Worm (Caenorhabditis elegans) whole organism, L1 larva: Measurements from ENCODE around the gene snap-29.
A peak's percentile ranks its signal among the peaks of the same experiment; 100 is the strongest.

Experiments used
- C34B4.2 ChIP-seq: sonication (generic microtip); optimal IDR thresholded peaks from 2 replicates; lab custom pipeline; 2017; ENCODE audit warnings: mild to moderate bottlenecking, missing genetic modification characterization, missing compliant biosample characterization
- Y116A8C.19 ChIP-seq: sonication (generic microtip); optimal IDR thresholded peaks from 2 replicates; lab custom pipeline; 2016; ENCODE audit warnings: missing compliant biosample characterization, missing genetic modification characterization, borderline replicate concordance
- aly-2 ChIP-seq: fragments of 150-350 bp; optimal IDR thresholded peaks from 2 replicates; lab custom pipeline; 2014; ENCODE audit warnings: missing biosample characterization, missing genetic modification characterization
- ceh-63 ChIP-seq: fragments of 200-800 bp; sonication (Bioruptor generic); optimal IDR thresholded peaks from 2 replicates; lab custom pipeline; 2018; ENCODE audit warnings: mild to moderate bottlenecking, missing genetic modification characterization, missing compliant biosample characterization
- dpl-1 ChIP-seq, 3 experiments: fragments of 150-350 bp in 2 of 3; sonication (generic microtip) in 1 of 3; optimal IDR thresholded peaks; 2 replicates each; lab custom pipeline; 2014 to 2017; ENCODE audit warnings: missing biosample characterization in 3 of 3, missing genetic modification characterization in 3 of 3, missing genetic modification reagents in 3 of 3
- dsc-1 ChIP-seq: sonication (generic microtip); optimal IDR thresholded peaks from 2 replicates; lab custom pipeline; 2016; ENCODE audit warnings: mild to moderate bottlenecking, missing genetic modification characterization, missing compliant biosample characterization
- efl-1 ChIP-seq, 4 experiments: fragments of 150-350 bp; optimal IDR thresholded peaks in 3 of 4; peaks in 1 of 4; 1 replicate in 1 of 4; 2 replicates in 3 of 4; lab custom pipeline; 2014; ENCODE audit warnings: missing biosample characterization in 2 of 4, missing genetic modification characterization in 2 of 4, missing genetic modification reagents in 2 of 4
- efl-3 ChIP-seq: fragments of 200-800 bp; sonication (Bioruptor generic); optimal IDR thresholded peaks from 2 replicates; lab custom pipeline; 2018; ENCODE audit warnings: mild to moderate bottlenecking, missing genetic modification characterization, missing compliant biosample characterization
- egl-13 ChIP-seq: sonication (generic microtip); optimal IDR thresholded peaks from 2 replicates; lab custom pipeline; 2016; ENCODE audit warnings: missing genotype, missing genetic modification reagents, missing genetic modification characterization, missing compliant biosample characterization
- egl-27 ChIP-seq, 2 experiments: fragments of 150-350 bp in 1 of 2; sonication (generic microtip); optimal IDR thresholded peaks; 3 replicates each; lab custom pipeline; 2017 to 2018; ENCODE audit warnings: missing biosample characterization in 2 of 2, missing genetic modification characterization in 2 of 2, missing genetic modification reagents in 2 of 2
- ets-5 ChIP-seq: fragments of 200-800 bp; sonication (Bioruptor generic); IDR thresholded peaks from 2 replicates; pipeline ENCODE4 v1.3.6; 2022; ENCODE audit warnings: missing genetic modification characterization, missing compliant biosample characterization
- fkh-10 ChIP-seq: sonication (generic microtip); optimal IDR thresholded peaks from 2 replicates; lab custom pipeline; 2017; ENCODE audit warnings: missing biosample characterization, missing genetic modification reagents, missing genetic modification characterization
- fkh-4 ChIP-seq: sonication (generic microtip); optimal IDR thresholded peaks from 2 replicates; lab custom pipeline; 2016; ENCODE audit warnings: missing compliant biosample characterization, missing genetic modification characterization, borderline replicate concordance
- fos-1 ChIP-seq: fragments of 150-350 bp; optimal IDR thresholded peaks from 2 replicates; lab custom pipeline; 2014; ENCODE audit warnings: missing biosample characterization, missing genetic modification characterization
- grh-1 ChIP-seq: fragments of 200-800 bp; sonication (Bioruptor generic); IDR thresholded peaks from 2 replicates; pipeline ENCODE4 v1.3.6; 2022; ENCODE audit warnings: missing genetic modification reagents, missing genetic modification characterization, missing compliant biosample characterization
- hpl-2 ChIP-seq: fragments of 150-350 bp; optimal IDR thresholded peaks from 2 replicates; lab custom pipeline; 2014; ENCODE audit warnings: missing biosample characterization, missing genetic modification reagents, missing genetic modification characterization
- irx-1 ChIP-seq: sonication (generic microtip); optimal IDR thresholded peaks from 2 replicates; lab custom pipeline; 2016; ENCODE audit warnings: missing genetic modification characterization, missing compliant biosample characterization
- isw-1 ChIP-seq: fragments of 200-800 bp; sonication (Bioruptor generic); IDR thresholded peaks from 2 replicates; pipeline ENCODE4 v1.3.6; 2022; ENCODE audit warnings: missing genetic modification characterization, missing compliant biosample characterization
- lin-15B ChIP-seq: fragments of 150-350 bp; sonication (generic microtip); optimal IDR thresholded peaks from 3 replicates; lab custom pipeline; 2014; ENCODE audit warnings: missing biosample characterization, missing genetic modification characterization
- lir-3 ChIP-seq: sonication (generic microtip); optimal IDR thresholded peaks from 2 replicates; lab custom pipeline; 2016; ENCODE audit warnings: mild to moderate bottlenecking, missing genetic modification characterization, moderate library complexity, missing compliant biosample characterization; ENCODE audit not compliant: poor library complexity
- mdl-1 ChIP-seq, 2 experiments: fragments of 150-350 bp; optimal IDR thresholded peaks; 2 replicates each; lab custom pipeline; 2014 to 2017; ENCODE audit warnings: missing biosample characterization in 2 of 2, missing genetic modification characterization in 2 of 2, inconsistent platforms in 1 of 2
- mef-2 ChIP-seq: fragments of 150-350 bp; optimal IDR thresholded peaks from 2 replicates; lab custom pipeline; 2014; ENCODE audit warnings: missing biosample characterization, missing genetic modification characterization
- nhr-237 ChIP-seq: fragments of 150-350 bp; optimal IDR thresholded peaks from 2 replicates; lab custom pipeline; 2014; ENCODE audit warnings: missing biosample characterization, missing genetic modification characterization
- nhr-47 ChIP-seq: sonication (generic microtip); optimal IDR thresholded peaks from 2 replicates; lab custom pipeline; 2016; ENCODE audit warnings: mild to moderate bottlenecking, missing genetic modification characterization, moderate library complexity, missing compliant biosample characterization
- nhr-84 ChIP-seq: sonication (generic microtip); optimal IDR thresholded peaks from 2 replicates; lab custom pipeline; 2017; ENCODE audit warnings: missing biosample characterization, missing genetic modification characterization
- nhr-90 ChIP-seq: sonication (generic microtip); optimal IDR thresholded peaks from 2 replicates; lab custom pipeline; 2016; ENCODE audit warnings: mild to moderate bottlenecking, missing genetic modification characterization, missing compliant biosample characterization; ENCODE audit not compliant: poor library complexity
- pax-3 ChIP-seq: fragments of 200-800 bp; sonication (Bioruptor generic); optimal IDR thresholded peaks from 2 replicates; lab custom pipeline; 2018; ENCODE audit warnings: mild to moderate bottlenecking, missing genetic modification characterization, moderate library complexity, missing compliant biosample characterization
- skn-1 ChIP-seq: fragments of 150-350 bp; optimal IDR thresholded peaks from 2 replicates; lab custom pipeline; 2014; ENCODE audit warnings: missing biosample characterization, missing genetic modification characterization
- snu-23 ChIP-seq: sonication (generic microtip); optimal IDR thresholded peaks from 2 replicates; lab custom pipeline; 2016; ENCODE audit warnings: missing genetic modification characterization, missing compliant biosample characterization
- sox-4 ChIP-seq: sonication (generic microtip); optimal IDR thresholded peaks from 2 replicates; lab custom pipeline; 2016; ENCODE audit warnings: missing genetic modification characterization, missing compliant biosample characterization
- swsn-7 ChIP-seq: sonication (generic microtip); optimal IDR thresholded peaks from 2 replicates; lab custom pipeline; 2016; ENCODE audit warnings: missing genetic modification characterization, missing compliant biosample characterization
- tlp-1 ChIP-seq: fragments of 150-350 bp; optimal IDR thresholded peaks from 2 replicates; lab custom pipeline; 2014; ENCODE audit warnings: missing biosample characterization, missing genetic modification characterization
- unc-130 ChIP-seq: fragments of 150-350 bp; optimal IDR thresholded peaks from 2 replicates; lab custom pipeline; 2017; ENCODE audit warnings: missing biosample characterization, missing genetic modification characterization, inconsistent platforms
- unc-86 ChIP-seq: sonication (generic microtip); optimal IDR thresholded peaks from 2 replicates; lab custom pipeline; 2016; ENCODE audit warnings: missing genetic modification characterization, missing compliant biosample characterization
- unc-98 ChIP-seq: fragments of 200-800 bp; sonication (Bioruptor generic); IDR thresholded peaks from 2 replicates; pipeline ENCODE4 v1.3.6; 2022; ENCODE audit warnings: missing genetic modification characterization, missing compliant biosample characterization
- zag-1 ChIP-seq: fragments of 150-350 bp; optimal IDR thresholded peaks from 2 replicates; lab custom pipeline; 2014; ENCODE audit warnings: missing biosample characterization, missing genetic modification characterization
- ztf-11 ChIP-seq, 2 experiments: sonication (generic microtip); optimal IDR thresholded peaks; 2 replicates each; lab custom pipeline; 2016 to 2017; ENCODE audit warnings: missing genetic modification characterization in 2 of 2, missing biosample characterization in 1 of 2, missing compliant biosample characterization in 1 of 2

snap-29 gene

ce11 chrIII:8761040-8761654, 14.9 kb upstream of the snap-29 start, which contains the start of gene aak-1:
TSS of gene aak-1 (minus strand) at chrIII:8761090.
- TF ChIP-seq zag-1 (no peak), nhr-237 (no peak), efl-1 (optimal IDR thresholded peaks at IDR 0.05; lab: Kevin White, UChicago) (no peak), efl-1 (GFP tag; optimal IDR thresholded peaks at IDR 0.05 in 1 of 2; lab: Kevin White, UChicago) (peak in 1 of 2 experiments; percentile 86), egl-13 (tag; lab: Kevin White, UChicago) (no peak), mdl-1 (tag; optimal IDR thresholded peaks at IDR 0.05; lab: Kevin White, UChicago) (no peak), unc-130 (tag; lab: Kevin White, UChicago) (no peak), fkh-4 (tag; lab: Kevin White, UChicago) (peak; percentile 7), aly-2 (no peak), grh-1 (no peak), skn-1 (tag; lab: Kevin White, UChicago) (no peak), Y116A8C.19 (no peak), fkh-10 (no peak), tlp-1 (no peak), ceh-63 (GFP tag; lab: Kevin White, UChicago) (no peak), sox-4 (tag; lab: Kevin White, UChicago) (no peak), fos-1 (tag; lab: Kevin White, UChicago) (no peak), hpl-2 (no peak), dsc-1 (tag; lab: Kevin White, UChicago) (peak; percentile 66), nhr-90 (tag; lab: Kevin White, UChicago) (no peak), snu-23 (GFP tag; lab: Kevin White, UChicago) (no peak)
- TF ChIP-seq, all 84 proteins: peak for 3

ce11 chrIII:8762016-8762415, 14.0 kb upstream of the snap-29 start:
- TF ChIP-seq dsc-1 (tag; lab: Kevin White, UChicago) (peak; percentile 56), egl-13 (tag; lab: Kevin White, UChicago) (no peak), nhr-47 (no peak), dpl-1 (GFP tag; optimal IDR thresholded peaks at IDR 0.05; lab: Kevin White, UChicago) (no peak), efl-3 (GFP tag; lab: Kevin White, UChicago) (no peak), fkh-4 (tag; lab: Kevin White, UChicago) (peak; percentile 21), lir-3 (tag; lab: Kevin White, UChicago) (no peak), egl-27 (tag; optimal IDR thresholded peaks at IDR 0.05; lab: Kevin White, UChicago) (no peak), nhr-84 (tag; lab: Kevin White, UChicago) (no peak), irx-1 (tag; lab: Kevin White, UChicago) (no peak), swsn-7 (tag; lab: Kevin White, UChicago) (no peak)

ce11 chrIII:8763111-8763510, 12.9 kb upstream of the snap-29 start:
- TF ChIP-seq pax-3 (tag; lab: Kevin White, UChicago) (no peak), efl-1 (optimal IDR thresholded peaks at IDR 0.05; lab: Kevin White, UChicago) (no peak), efl-1 (GFP tag; optimal IDR thresholded peaks at IDR 0.05 in 1 of 2; lab: Kevin White, UChicago) (peak in 1 of 2 experiments; percentile 79)

- TF ChIP-seq unc-98 (GFP tag; lab: Robert Waterston, UW) = no peak
- TF ChIP-seq dsc-1 (tag; lab: Kevin White, UChicago) = peak; percentile 60
- TF ChIP-seq ets-5 (GFP tag; lab: Robert Waterston, UW) = no peak
Observed at ce11 chrIII:8765030-8765429, 11.0 kb upstream of the snap-29 start.

- TF ChIP-seq ztf-11 (tag; optimal IDR thresholded peaks at IDR 0.05; lab: Kevin White, UChicago) (no peak), C34B4.2 (tag; lab: Kevin White, UChicago) (no peak), isw-1 (GFP tag; lab: Robert Waterston, UW) (no peak), dpl-1 (GFP tag; optimal IDR thresholded peaks at IDR 0.05; lab: Kevin White, UChicago) (no peak), mef-2 (tag; lab: Kevin White, UChicago) (no peak), unc-86 (tag; lab: Kevin White, UChicago) (no peak), pax-3 (tag; lab: Kevin White, UChicago) (no peak), lin-15B (tag; lab: Kevin White, UChicago) (no peak), Y116A8C.19 (no peak)
Observed at ce11 chrIII:8766467-8766866, 9.6 kb upstream of the snap-29 start.
